Fruit fly (Drosophila melanogaster): Measurements from ENCODE around the gene CG14961.

Gene CG14961

dm6 chr3L:3329763-3330162 is at the start of gene CG14961:
Gene CG14961 (plus strand): TSS chr3L:3330063.
- no peak for TF ChIP-seq CG17801 (GFP tag; optimal IDR thresholded peaks at IDR 0.05; ENCODE audit: partially characterized antibody)

- no peak for TF ChIP-seq CG17801 (GFP tag; optimal IDR thresholded peaks at IDR 0.05; ENCODE audit: partially characterized antibody)
Observed at dm6 chr3L:3283264-3283663, 46.6 kb upstream of the CG14961 start.

- TF ChIP-seq CG17801 (GFP tag; optimal IDR thresholded peaks at IDR 0.05; ENCODE audit: partially characterized antibody) = no peak
Observed at dm6 chr3L:3284900-3285299, 45.0 kb upstream of the CG14961 start.

dm6 chr3L:3288414-3288813 is 41.4 kb upstream of the CG14961 start:
- no peak for TF ChIP-seq CG17801 (GFP tag; optimal IDR thresholded peaks at IDR 0.05; ENCODE audit: partially characterized antibody)

dm6 chr3L:3291159-3291558 is 38.7 kb upstream of the CG14961 start, which contains the start of gene CG12009:
Gene CG12009 (plus strand): TSS chr3L:3291459.
- no peak for TF ChIP-seq CG17801 (GFP tag; optimal IDR thresholded peaks at IDR 0.05; ENCODE audit: partially characterized antibody)

dm6 chr3L:3300345-3300744 is 29.5 kb upstream of the CG14961 start:
- TF ChIP-seq CG17801 (GFP tag; optimal IDR thresholded peaks at IDR 0.05; ENCODE audit: partially characterized antibody) = no peak

dm6 chr3L:3301171-3301738 is 28.6 kb upstream of the CG14961 start:
- peak; percentile 9 for TF ChIP-seq CG17801 (GFP tag; optimal IDR thresholded peaks at IDR 0.05; ENCODE audit: partially characterized antibody)

- peak; percentile 72 for TF ChIP-seq CG17801 (GFP tag; optimal IDR thresholded peaks at IDR 0.05; ENCODE audit: partially characterized antibody)
Observed at dm6 chr3L:3303087-3303526, 26.8 kb upstream of the CG14961 start, which contains the start of gene CG14968. Gene CG14968 (minus strand): TSS chr3L:3303112.

- TF ChIP-seq CG17801 (GFP tag; optimal IDR thresholded peaks at IDR 0.05; ENCODE audit: partially characterized antibody) = peak; percentile 18
Observed at dm6 chr3L:3303534-3304459, 26.1 kb upstream of the CG14961 start, which contains the start of gene ZnT63C. Gene ZnT63C (plus strand): TSS chr3L:3303708.

- no peak for TF ChIP-seq CG17801 (GFP tag; optimal IDR thresholded peaks at IDR 0.05; ENCODE audit: partially characterized antibody)
Observed at dm6 chr3L:3304740-3305139, 25.1 kb upstream of the CG14961 start.

- no peak for TF ChIP-seq CG17801 (GFP tag; optimal IDR thresholded peaks at IDR 0.05; ENCODE audit: partially characterized antibody)
Observed at dm6 chr3L:3305430-3305829, 24.4 kb upstream of the CG14961 start.

dm6 chr3L:3306515-3306914 is 23.3 kb upstream of the CG14961 start:
- no peak for TF ChIP-seq CG17801 (GFP tag; optimal IDR thresholded peaks at IDR 0.05; ENCODE audit: partially characterized antibody)

- no peak for TF ChIP-seq CG17801 (GFP tag; optimal IDR thresholded peaks at IDR 0.05; ENCODE audit: partially characterized antibody)
Observed at dm6 chr3L:3307593-3307992, 22.3 kb upstream of the CG14961 start.

- TF ChIP-seq CG17801 (GFP tag; optimal IDR thresholded peaks at IDR 0.05; ENCODE audit: partially characterized antibody) = no peak
Observed at dm6 chr3L:3308676-3309613, 20.9 kb upstream of the CG14961 start.

- TF ChIP-seq CG17801 (GFP tag; optimal IDR thresholded peaks at IDR 0.05; ENCODE audit: partially characterized antibody) = no peak
Observed at dm6 chr3L:3314049-3314448, 15.8 kb upstream of the CG14961 start, which contains the start of gene Drsl2. Gene Drsl2 (plus strand): TSS chr3L:3314349.

Measured in ovary, adult (tissue).